Fruit fly (Drosophila melanogaster): Measurements from ENCODE around the gene Tengl3.

Gene Tengl3

dm6 chr2L:2196590-2197474, 41.2 kb downstream of the Tengl3 start:
- TF ChIP-seq GATAd (GFP tag; optimal IDR thresholded peaks at IDR 0.05) (no peak), psq (GFP tag; optimal IDR thresholded peaks at IDR 0.05) (peak; percentile 71), Dif (GFP tag; optimal IDR thresholded peaks at IDR 0.05; ENCODE audit: partially characterized antibody) (peak; percentile 97), Sp1 (GFP tag; optimal IDR thresholded peaks at IDR 0.05) (peak; percentile 68), woc (GFP tag; optimal IDR thresholded peaks at IDR 0.05) (peak; percentile 83), CG32264 (GFP tag; optimal IDR thresholded peaks at IDR 0.05) (no peak), dsf (GFP tag; optimal IDR thresholded peaks at IDR 0.05; ENCODE audit: borderline replicate concordance) (peak; percentile 13), N (GFP tag; optimal IDR thresholded peaks at IDR 0.05) (peak; percentile 43), Jra (GFP tag; optimal IDR thresholded peaks at IDR 0.05) (peak; percentile 69), Dfd (GFP tag; optimal IDR thresholded peaks at IDR 0.05) (no peak), pan (optimal IDR thresholded peaks at IDR 0.05) (no peak), brk (GFP tag; optimal IDR thresholded peaks at IDR 0.05) (peak; percentile 50), OdsH (GFP tag; optimal IDR thresholded peaks at IDR 0.05) (peak; percentile 69), Abd-B (GFP tag; optimal IDR thresholded peaks at IDR 0.05) (no peak), rgr (GFP tag; optimal IDR thresholded peaks at IDR 0.05) (peak; percentile 64), CG9705 (GFP tag; optimal IDR thresholded peaks at IDR 0.05) (peak; percentile 27), fru (GFP tag; optimal IDR thresholded peaks at IDR 0.05) (peak; percentile 59), Vsx2 (GFP tag; optimal IDR thresholded peaks at IDR 0.05; ENCODE audit: partially characterized antibody) (peak; percentile 97), foxo (GFP tag; optimal IDR thresholded peaks at IDR 0.05) (peak; percentile 42 to 75), ey (GFP tag; optimal IDR thresholded peaks at IDR 0.05) (peak; percentile 67), usp (GFP tag; optimal IDR thresholded peaks at IDR 0.05) (no peak), Hr83 (GFP tag; optimal IDR thresholded peaks at IDR 0.05; ENCODE audit: poor library complexity, severe bottlenecking) (peak; percentile 93), Rel (GFP tag; optimal IDR thresholded peaks at IDR 0.05) (no peak), Rel (tag; optimal IDR thresholded peaks at IDR 0.05) (peak; percentile 90), Hnf4 (GFP tag; optimal IDR thresholded peaks at IDR 0.05) (peak; percentile 44), br (GFP tag; optimal IDR thresholded peaks at IDR 0.05) (peak; percentile 41), dmrt93B (GFP tag; optimal IDR thresholded peaks at IDR 0.05) (peak; percentile 55), sage (GFP tag; optimal IDR thresholded peaks at IDR 0.05) (no peak), tai (GFP tag; optimal IDR thresholded peaks at IDR 0.05) (peak; percentile 96), h (GFP tag; optimal IDR thresholded peaks at IDR 0.05) (peak; percentile 78), CrebA (GFP tag; optimal IDR thresholded peaks at IDR 0.05; ENCODE audit: borderline replicate concordance) (peak; percentile 96), Hr78 (GFP tag; optimal IDR thresholded peaks at IDR 0.05) (no peak), Myc (optimal IDR thresholded peaks at IDR 0.05) (peak; percentile 89), jim (GFP tag; optimal IDR thresholded peaks at IDR 0.05) (peak; percentile 57), dl (GFP tag; optimal IDR thresholded peaks at IDR 0.05; ENCODE audit: insufficient read depth in 1 of 2, partially characterized antibody in 2 of 2) (peak; percentile 87 to 92), sv (GFP tag; optimal IDR thresholded peaks at IDR 0.05) (peak; percentile 75), Mio (GFP tag; optimal IDR thresholded peaks at IDR 0.05) (no peak), lola (GFP tag; optimal IDR thresholded peaks at IDR 0.05) (no peak), HLH106 (tag; optimal IDR thresholded peaks at IDR 0.05) (peak; percentile 76)

dm6 chr2L:2195328-2195727, 42.7 kb downstream of the Tengl3 start:
- TF ChIP-seq sv (GFP tag; optimal IDR thresholded peaks at IDR 0.05): no peak
- TF ChIP-seq N (GFP tag; optimal IDR thresholded peaks at IDR 0.05): no peak
- no peak for TF ChIP-seq brk (GFP tag; optimal IDR thresholded peaks at IDR 0.05)
- TF ChIP-seq fru (GFP tag; optimal IDR thresholded peaks at IDR 0.05): no peak
- TF ChIP-seq Hr83 (GFP tag; optimal IDR thresholded peaks at IDR 0.05; ENCODE audit: poor library complexity, severe bottlenecking): no peak
- no peak for TF ChIP-seq CG32264 (GFP tag; optimal IDR thresholded peaks at IDR 0.05)
- TF ChIP-seq woc (GFP tag; optimal IDR thresholded peaks at IDR 0.05): no peak
- TF ChIP-seq dl (GFP tag; optimal IDR thresholded peaks at IDR 0.05; ENCODE audit: insufficient read depth in 1 of 2, partially characterized antibody in 2 of 2): no peak
- TF ChIP-seq lola (GFP tag; optimal IDR thresholded peaks at IDR 0.05): no peak
- no peak for TF ChIP-seq ey (GFP tag; optimal IDR thresholded peaks at IDR 0.05)
- no peak for TF ChIP-seq foxo (GFP tag; optimal IDR thresholded peaks at IDR 0.05)
- no peak for TF ChIP-seq Abd-B (GFP tag; optimal IDR thresholded peaks at IDR 0.05)
- no peak for TF ChIP-seq Hnf4 (GFP tag; optimal IDR thresholded peaks at IDR 0.05)
- no peak for TF ChIP-seq Mio (GFP tag; optimal IDR thresholded peaks at IDR 0.05)
- no peak for TF ChIP-seq psq (GFP tag; optimal IDR thresholded peaks at IDR 0.05)

All from whole organism, wandering third instar larva.